Fruit fly (Drosophila melanogaster) whole organism, embryonic: ENCODE measurements around the gene DopEcR.

Experiments
- CG11504 ChIP-seq: fragments of 200-800 bp; sonication (Bioruptor generic); optimal IDR thresholded peaks from 3 replicates; lab custom pipeline; 2019; ENCODE audit warnings: missing biosample characterization, mild to moderate bottlenecking, missing genetic modification characterization, moderate library complexity
- CG11560 ChIP-seq: fragments of 200-800 bp; sonication (Bioruptor generic); IDR thresholded peaks from 3 replicates; pipeline ENCODE4 v1.3.6; 2022; ENCODE audit warnings: missing biosample characterization, missing genetic modification characterization
- CG12219 ChIP-seq: fragments of 200-800 bp; sonication (Bioruptor generic); optimal IDR thresholded peaks from 3 replicates; lab custom pipeline; 2018; ENCODE audit warnings: missing biosample characterization, mild to moderate bottlenecking, missing genetic modification characterization
- CG13123 ChIP-seq: fragments of 200-800 bp; sonication (Bioruptor generic); optimal IDR thresholded peaks from 2 replicates; lab custom pipeline; 2016; ENCODE audit warnings: missing biosample characterization, missing genetic modification characterization
- CG13287 ChIP-seq: fragments of 200-800 bp; sonication (Bioruptor generic); IDR thresholded peaks from 2 replicates; pipeline ENCODE4 v1.3.6; 2022; ENCODE audit warnings: missing biosample characterization, missing genetic modification characterization; ENCODE audit not compliant: partially characterized antibody
- CG15269 ChIP-seq: fragments of 200-800 bp; sonication (Bioruptor generic); optimal IDR thresholded peaks from 2 replicates; lab custom pipeline; 2018; ENCODE audit warnings: missing biosample characterization, mild to moderate bottlenecking, missing genetic modification characterization, moderate library complexity
- CG15696 ChIP-seq: fragments of 200-800 bp; sonication (Bioruptor generic); optimal IDR thresholded peaks from 2 replicates; lab custom pipeline; 2019; ENCODE audit warnings: missing biosample characterization, mild to moderate bottlenecking, missing genetic modification characterization, moderate library complexity
- CG1832 ChIP-seq: fragments of 200-800 bp; sonication (Bioruptor generic); optimal IDR thresholded peaks from 2 replicates; lab custom pipeline; 2017; ENCODE audit warnings: missing biosample characterization, mild to moderate bottlenecking, missing genetic modification characterization, inconsistent platforms
- CG2199 ChIP-seq: fragments of 200-800 bp; sonication (Bioruptor generic); IDR thresholded peaks from 3 replicates; pipeline ENCODE4 v1.3.6; 2022; ENCODE audit warnings: missing biosample characterization, missing genetic modification characterization
- CG5953 ChIP-seq: fragments of 200-800 bp; sonication (Bioruptor generic); IDR thresholded peaks from 2 replicates; pipeline ENCODE4 v1.3.6; 2022; ENCODE audit warnings: missing biosample characterization, missing genetic modification characterization
- CG6683 ChIP-seq: fragments of 200-800 bp; sonication (Bioruptor generic); optimal IDR thresholded peaks from 2 replicates; lab custom pipeline; 2017; ENCODE audit warnings: missing biosample characterization, mild to moderate bottlenecking, missing genetic modification characterization, missing genetic modification reagents
- CG9437 ChIP-seq: fragments of 200-800 bp; sonication (Bioruptor generic); optimal IDR thresholded peaks from 2 replicates; lab custom pipeline; 2018; ENCODE audit warnings: missing biosample characterization, mild to moderate bottlenecking, missing genetic modification characterization
- CTCF ChIP-seq: fragments of 200-800 bp; sonication (Bioruptor generic); optimal IDR thresholded peaks from 2 replicates; lab custom pipeline; 2017; ENCODE audit warnings: missing biosample characterization, mild to moderate bottlenecking, missing genetic modification characterization, moderate library complexity
- Dek ChIP-seq: fragments of 200-800 bp; sonication (Bioruptor generic); optimal IDR thresholded peaks from 3 replicates; lab custom pipeline; 2019; ENCODE audit warnings: missing biosample characterization, mild to moderate bottlenecking, missing genetic modification characterization, moderate library complexity
- Doc2 ChIP-seq: fragments of 200-800 bp; sonication (Bioruptor generic); IDR thresholded peaks from 2 replicates; pipeline ENCODE4 v1.3.6; 2022; ENCODE audit warnings: missing biosample characterization, missing genetic modification characterization
- Dp ChIP-seq: fragments of 200-800 bp; sonication (Bioruptor generic); optimal IDR thresholded peaks from 2 replicates; lab custom pipeline; 2018; ENCODE audit warnings: missing biosample characterization, mild to moderate bottlenecking, missing genetic modification characterization, moderate library complexity
- Dref ChIP-seq: fragments of 200-800 bp; sonication (Bioruptor generic); IDR thresholded peaks from 2 replicates; pipeline ENCODE4 v1.3.6; 2022; ENCODE audit warnings: missing biosample characterization, missing genetic modification characterization
- Eip74EF ChIP-seq, 2 experiments: fragments of 200-800 bp in 1 of 2; fragments of >200 bp in 1 of 2; sonication (Bioruptor generic) in 1 of 2; optimal IDR thresholded peaks; 2 replicates each; lab custom pipeline; 2017 to 2019; ENCODE audit warnings: missing biosample characterization in 2 of 2, missing genetic modification characterization in 2 of 2, mild to moderate bottlenecking in 1 of 2, moderate library complexity in 1 of 2
- Meics ChIP-seq: fragments of 200-800 bp; sonication (Bioruptor generic); optimal IDR thresholded peaks from 2 replicates; lab custom pipeline; 2017; ENCODE audit warnings: missing biosample characterization, mild to moderate bottlenecking, missing genetic modification characterization
- NC2α ChIP-seq: fragments of 200-800 bp; sonication (Bioruptor generic); optimal IDR thresholded peaks from 2 replicates; lab custom pipeline; 2016; ENCODE audit warnings: missing biosample characterization, missing genetic modification characterization
- Pdp1 ChIP-seq, 2 experiments: fragments of 200-800 bp; sonication (Bioruptor generic); optimal IDR thresholded peaks; 3 replicates each; lab custom pipeline; 2016; ENCODE audit warnings: missing biosample characterization in 2 of 2, missing genetic modification characterization in 2 of 2, mild to moderate bottlenecking in 1 of 2, moderate library complexity in 1 of 2
- Stat92E ChIP-seq, 3 experiments: fragments of >200 bp in 2 of 3; fragments of 200-800 bp in 1 of 3; sonication (Bioruptor generic) in 1 of 3; optimal IDR thresholded peaks; 2 replicates each; lab custom pipeline; 2017 to 2019; ENCODE audit warnings: missing biosample characterization in 3 of 3, missing genetic modification characterization in 3 of 3, mild to moderate bottlenecking in 1 of 3, moderate library complexity in 1 of 3
- Vsx1 ChIP-seq: fragments of 200-800 bp; sonication (Bioruptor generic); optimal IDR thresholded peaks from 2 replicates; lab custom pipeline; 2017; ENCODE audit warnings: missing biosample characterization, mild to moderate bottlenecking, missing genetic modification characterization, missing genetic modification reagents
- br ChIP-seq: fragments of >200 bp; optimal IDR thresholded peaks from 2 replicates; lab custom pipeline; 2017
- cas ChIP-seq: fragments of 200-800 bp; sonication (Bioruptor generic); IDR thresholded peaks from 2 replicates; pipeline ENCODE4 v1.3.6; 2022; ENCODE audit warnings: missing biosample characterization, missing genetic modification characterization
- chinmo ChIP-seq: fragments of 200-800 bp; sonication (Bioruptor generic); IDR thresholded peaks from 4 replicates; pipeline ENCODE4 v1.3.6; 2022; ENCODE audit warnings: missing biosample characterization, missing genetic modification characterization; ENCODE audit not compliant: partially characterized antibody
- disco-r ChIP-seq: fragments of 200-800 bp; sonication (Bioruptor generic); optimal IDR thresholded peaks from 2 replicates; lab custom pipeline; 2016; ENCODE audit warnings: missing biosample characterization, missing genetic modification characterization
- exex ChIP-seq: fragments of 200-800 bp; sonication (Bioruptor generic); optimal IDR thresholded peaks from 4 replicates; lab custom pipeline; 2018; ENCODE audit warnings: missing biosample characterization, mild to moderate bottlenecking, missing genetic modification characterization, moderate library complexity
- fd64A ChIP-seq: fragments of 200-800 bp; sonication (Bioruptor generic); optimal IDR thresholded peaks from 3 replicates; lab custom pipeline; 2018; ENCODE audit warnings: missing biosample characterization, mild to moderate bottlenecking, missing genetic modification characterization
- her ChIP-seq: fragments of 200-800 bp; sonication (Bioruptor generic); optimal IDR thresholded peaks from 2 replicates; lab custom pipeline; 2016; ENCODE audit warnings: missing biosample characterization, missing genetic modification characterization
- ind ChIP-seq: fragments of 200-800 bp; sonication (Bioruptor generic); optimal IDR thresholded peaks from 3 replicates; lab custom pipeline; 2016; ENCODE audit warnings: missing biosample characterization, missing genetic modification characterization
- inv ChIP-seq: fragments of 200-800 bp; sonication (Bioruptor generic); IDR thresholded peaks from 2 replicates; pipeline ENCODE4 v1.3.6; 2022; ENCODE audit warnings: missing biosample characterization, missing genetic modification characterization; ENCODE audit not compliant: partially characterized antibody
- jigr1 ChIP-seq: fragments of 200-800 bp; sonication (Bioruptor generic); IDR thresholded peaks from 3 replicates; pipeline ENCODE4 v1.3.6; 2022; ENCODE audit warnings: missing biosample characterization, missing genetic modification characterization
- jing ChIP-seq: fragments of 200-800 bp; sonication (Bioruptor generic); optimal IDR thresholded peaks from 2 replicates; lab custom pipeline; 2018; ENCODE audit warnings: missing biosample characterization, mild to moderate bottlenecking, missing genetic modification characterization
- lilli ChIP-seq: fragments of 200-800 bp; sonication (Bioruptor generic); optimal IDR thresholded peaks from 3 replicates; lab custom pipeline; 2016; ENCODE audit warnings: missing biosample characterization, missing genetic modification characterization
- mirr ChIP-seq: fragments of 200-800 bp; sonication (Bioruptor generic); optimal IDR thresholded peaks from 3 replicates; lab custom pipeline; 2018; ENCODE audit warnings: missing biosample characterization, mild to moderate bottlenecking, missing genetic modification characterization
- onecut ChIP-seq: fragments of 200-800 bp; sonication (Bioruptor generic); IDR thresholded peaks from 2 replicates; pipeline ENCODE4 v1.3.6; 2022; ENCODE audit warnings: missing biosample characterization, missing genetic modification characterization
- otp ChIP-seq: fragments of 200-800 bp; sonication (Bioruptor generic); IDR thresholded peaks from 3 replicates; pipeline ENCODE4, ENCODE4 v1.3.6; 2022; ENCODE audit warnings: missing biosample characterization, missing genetic modification characterization
- pan ChIP-seq, 4 experiments: fragments of >200 bp in 3 of 4; fragments of 200-800 bp in 1 of 4; sonication (Bioruptor generic) in 1 of 4; optimal IDR thresholded peaks in 3 of 4; IDR thresholded peaks in 1 of 4; 2 replicates each; pipeline versions ENCODE4 v1.3.6 to Lab custom; 2017 to 2022; ENCODE audit warnings: missing biosample characterization in 2 of 4, missing genetic modification characterization in 2 of 4, mixed read lengths in 1 of 4
- pita ChIP-seq: fragments of 200-800 bp; sonication (Bioruptor generic); optimal IDR thresholded peaks from 2 replicates; lab custom pipeline; 2017; ENCODE audit warnings: missing biosample characterization, mild to moderate bottlenecking, missing genetic modification characterization
- pzg ChIP-seq: fragments of 200-800 bp; sonication (Bioruptor generic); optimal IDR thresholded peaks from 3 replicates; lab custom pipeline; 2018; ENCODE audit warnings: missing biosample characterization, mild to moderate bottlenecking, missing genetic modification characterization, moderate library complexity
- salm ChIP-seq: fragments of 200-800 bp; sonication (Bioruptor generic); optimal IDR thresholded peaks from 2 replicates; lab custom pipeline; 2018; ENCODE audit warnings: missing biosample characterization, mild to moderate bottlenecking, missing genetic modification characterization
- sc ChIP-seq, 3 experiments: fragments of >200 bp in 2 of 3; fragments of 200-800 bp in 1 of 3; sonication (Bioruptor generic) in 1 of 3; optimal IDR thresholded peaks; 2 replicates in 2 of 3; 3 replicates in 1 of 3; lab custom pipeline; 2017; ENCODE audit warnings: mild to moderate bottlenecking in 1 of 3, missing biosample characterization in 1 of 3, missing genetic modification characterization in 1 of 3, missing genetic modification reagents in 1 of 3
- scrt ChIP-seq: fragments of 200-800 bp; sonication (Bioruptor generic); optimal IDR thresholded peaks from 2 replicates; lab custom pipeline; 2018; ENCODE audit warnings: missing biosample characterization, mild to moderate bottlenecking, missing genetic modification characterization, moderate library complexity
- sim ChIP-seq: fragments of 200-800 bp; sonication (Bioruptor generic); IDR thresholded peaks from 2 replicates; pipeline ENCODE4 v1.3.6; 2022; ENCODE audit warnings: missing biosample characterization, missing genetic modification characterization
- slou ChIP-seq: fragments of 200-800 bp; sonication (Bioruptor generic); optimal IDR thresholded peaks from 3 replicates; lab custom pipeline; 2016; ENCODE audit warnings: missing biosample characterization, missing genetic modification characterization
- sr ChIP-seq: fragments of 200-800 bp; sonication (Bioruptor generic); IDR thresholded peaks from 3 replicates; pipeline ENCODE4 v1.3.6; 2022; ENCODE audit warnings: missing biosample characterization, missing genetic modification characterization
- tna ChIP-seq: fragments of 200-800 bp; sonication (Bioruptor generic); IDR thresholded peaks from 2 replicates; pipeline ENCODE4 v1.3.6; 2022; ENCODE audit warnings: missing biosample characterization, missing genetic modification characterization; ENCODE audit not compliant: partially characterized antibody

Gene DopEcR

dm6 chr3L:4406653-4407257 is 26.6 kb upstream of the DopEcR start, which contains the start of gene TP53INP (continued):
- peak in 1 of 3 experiments; percentile 66 for TF ChIP-seq Stat92E (GFP tag; optimal IDR thresholded peaks at IDR 0.05; lab: Kevin White, UChicago)
- TF ChIP-seq Doc2 (GFP tag; lab: Robert Waterston, UW) = no peak
- TF ChIP-seq CG9437 (GFP tag; lab: Kevin White, UChicago) = peak; percentile 90
- no peak for TF ChIP-seq pzg
- TF ChIP-seq inv = no peak
- peak; percentile 73 for TF ChIP-seq jigr1 (GFP tag; lab: Robert Waterston, UW)
- TF ChIP-seq Dp (GFP tag; lab: Kevin White, UChicago) = no peak
- no peak for TF ChIP-seq Dref
- TF ChIP-seq ind = peak; percentile 75
- no peak for TF ChIP-seq CG1832 (GFP tag; lab: Kevin White, UChicago)
- peak; percentile 47; the same call in 1 of the 2 replicates for TF ChIP-seq tna (GFP tag; lab: Robert Waterston, UW)
- TF ChIP-seq her (GFP tag; lab: Kevin White, UChicago) = peak; percentile 74
- TF ChIP-seq chinmo (GFP tag; lab: Robert Waterston, UW) = peak; percentile 96
- no peak for TF ChIP-seq pita (GFP tag; lab: Kevin White, UChicago)
- TF ChIP-seq CG13123 (GFP tag; lab: Kevin White, UChicago) = peak; percentile 14
- TF ChIP-seq scrt (GFP tag; lab: Kevin White, UChicago) = peak; percentile 84
- TF ChIP-seq sim = 0 out of 2 replicates have a peak, but pooled peaks have one; percentile 20
- TF ChIP-seq br (lab: Kevin White, UChicago) = no peak
- TF ChIP-seq mirr (GFP tag; lab: Kevin White, UChicago) = peak; percentile 12
- TF ChIP-seq sr (GFP tag; lab: Robert Waterston, UW) = no peak
- no peak for TF ChIP-seq pan (optimal IDR thresholded peaks at IDR 0.05; lab: Kevin White, UChicago)
- no peak for TF ChIP-seq pan (GFP tag; optimal IDR thresholded peaks at IDR 0.05 in 1 of 2, IDR thresholded peaks at IDR 0.05 in 1 of 2)
- peak; percentile 93 for TF ChIP-seq CG11504 (tag; lab: Kevin White, UChicago)
- peak; percentile 63 for TF ChIP-seq CG6683 (GFP tag; lab: Kevin White, UChicago)
- peak; percentile 87 for TF ChIP-seq salm (tag; lab: Kevin White, UChicago)
- no peak for TF ChIP-seq fd64A (GFP tag; lab: Kevin White, UChicago)
- TF ChIP-seq slou (GFP tag; lab: Kevin White, UChicago) = peak; percentile 73
- 0 out of 3 replicates have a peak, but pooled peaks have one; percentile 35 for TF ChIP-seq CG11560
- TF ChIP-seq exex = peak; percentile 30
- peak; percentile 84 for TF ChIP-seq CG15696 (tag; lab: Kevin White, UChicago)
- TF ChIP-seq CTCF = peak; percentile 33
- peak; percentile 93 for TF ChIP-seq CG15269
- peak; percentile 66 for TF ChIP-seq onecut
- TF ChIP-seq NC2α (GFP tag; lab: Kevin White, UChicago) = peak; percentile 36
- TF ChIP-seq lilli (GFP tag; lab: Kevin White, UChicago) = peak; percentile 82
- TF ChIP-seq Meics (GFP tag; lab: Kevin White, UChicago) = peak; percentile 88
- peak; percentile 28; the same call in 1 of the 2 replicates for TF ChIP-seq CG13287
- no peak for TF ChIP-seq otp (GFP tag; lab: Robert Waterston, UW)
- peak in 1 of 2 experiments; percentile 93 for TF ChIP-seq Eip74EF (GFP tag; optimal IDR thresholded peaks at IDR 0.05; lab: Kevin White, UChicago)
- peak; percentile 69 to 80 for TF ChIP-seq Pdp1 (GFP tag; optimal IDR thresholded peaks at IDR 0.05; lab: Kevin White, UChicago)
- no peak for TF ChIP-seq CG5953 (GFP tag; lab: Robert Waterston, UW)
- TF ChIP-seq Dek (tag; lab: Kevin White, UChicago) = peak; percentile 82
- peak; percentile 83 for TF ChIP-seq CG12219 (GFP tag; lab: Kevin White, UChicago)
- TF ChIP-seq disco-r (GFP tag; lab: Kevin White, UChicago) = peak; percentile 54
- no peak for TF ChIP-seq sc (optimal IDR thresholded peaks at IDR 0.05; lab: Kevin White, UChicago)
- TF ChIP-seq sc (GFP tag; optimal IDR thresholded peaks at IDR 0.05; lab: Kevin White, UChicago) = peak; percentile 84
- peak; percentile 65 for TF ChIP-seq jing (GFP tag; lab: Kevin White, UChicago)
- TF ChIP-seq CG2199 (GFP tag; lab: Robert Waterston, UW) = 0 out of 3 replicates have a peak, but pooled peaks have one; percentile 43
- TF ChIP-seq Vsx1 (GFP tag; lab: Kevin White, UChicago) = peak; percentile 52
- TF ChIP-seq cas (GFP tag; lab: Robert Waterston, UW) = no peak
